Worm (Caenorhabditis elegans) whole organism, late embryonic: Measurements from ENCODE around the gene scl-19.

Experiments used
- C38D4.7 ChIP-seq: fragments of 200-800 bp; sonication (Bioruptor generic); optimal IDR thresholded peaks from 2 replicates; lab custom pipeline; 2018; ENCODE audit warnings: mild to moderate bottlenecking, missing genetic modification characterization, moderate library complexity, missing compliant biosample characterization
- K02D7.2 ChIP-seq: sonication (generic microtip); optimal IDR thresholded peaks from 2 replicates; lab custom pipeline; 2017; ENCODE audit warnings: mild to moderate bottlenecking, missing genetic modification characterization, missing compliant biosample characterization
- K09A11.1 ChIP-seq: sonication (generic microtip); optimal IDR thresholded peaks from 2 replicates; lab custom pipeline; 2017; ENCODE audit warnings: antibody characterized with exemption, mild to moderate bottlenecking, missing genetic modification characterization, missing compliant biosample characterization; ENCODE audit not compliant: insufficient read depth
- Y22D7AL.16 ChIP-seq: sonication (generic microtip); optimal IDR thresholded peaks from 2 replicates; lab custom pipeline; 2016; ENCODE audit warnings: missing genetic modification characterization, missing compliant biosample characterization
- ahr-1 ChIP-seq: sonication (generic microtip); optimal IDR thresholded peaks from 2 replicates; lab custom pipeline; 2016; ENCODE audit warnings: missing genetic modification characterization, missing compliant biosample characterization
- ceh-14 ChIP-seq: sonication (generic microtip); optimal IDR thresholded peaks from 2 replicates; lab custom pipeline; 2016; ENCODE audit warnings: missing genotype, missing genetic modification characterization, missing compliant biosample characterization
- ceh-19 ChIP-seq: fragments of 200-800 bp; sonication (Bioruptor generic); optimal IDR thresholded peaks from 2 replicates; lab custom pipeline; 2018; ENCODE audit warnings: mild to moderate bottlenecking, missing genetic modification characterization, missing compliant biosample characterization
- ceh-2 ChIP-seq: sonication (generic microtip); optimal IDR thresholded peaks from 2 replicates; lab custom pipeline; 2016; ENCODE audit warnings: missing genotype, missing genetic modification characterization, missing compliant biosample characterization
- ceh-22 ChIP-seq: sonication (generic microtip); optimal IDR thresholded peaks from 2 replicates; lab custom pipeline; 2017; ENCODE audit warnings: missing biosample characterization, missing genetic modification characterization
- ceh-30 ChIP-seq: fragments of 150-350 bp; optimal IDR thresholded peaks from 2 replicates; lab custom pipeline; 2014; ENCODE audit warnings: missing biosample characterization, missing genetic modification characterization
- ceh-31 ChIP-seq: sonication (generic microtip); optimal IDR thresholded peaks from 2 replicates; lab custom pipeline; 2016; ENCODE audit warnings: missing genetic modification characterization, missing compliant biosample characterization
- ceh-45 ChIP-seq: fragments of 200-800 bp; sonication (Bioruptor generic); IDR thresholded peaks from 2 replicates; pipeline ENCODE4 v1.3.6; 2022; ENCODE audit warnings: missing genetic modification reagents, missing genetic modification characterization, missing compliant biosample characterization
- ceh-48 ChIP-seq: sonication (generic microtip); optimal IDR thresholded peaks from 2 replicates; lab custom pipeline; 2016; ENCODE audit warnings: missing genetic modification characterization, inconsistent platforms, missing compliant biosample characterization
- ceh-9 ChIP-seq: sonication (generic microtip); optimal IDR thresholded peaks from 2 replicates; lab custom pipeline; 2016; ENCODE audit warnings: mild to moderate bottlenecking, missing genetic modification characterization, inconsistent platforms, missing compliant biosample characterization
- che-1 ChIP-seq: sonication (generic microtip); optimal IDR thresholded peaks from 2 replicates; lab custom pipeline; 2016; ENCODE audit warnings: mild to moderate bottlenecking, missing genetic modification characterization, missing compliant biosample characterization
- dmd-4 ChIP-seq: sonication (generic microtip); optimal IDR thresholded peaks from 2 replicates; lab custom pipeline; 2016; ENCODE audit warnings: borderline replicate concordance, missing genetic modification characterization, missing compliant biosample characterization
- elt-2 ChIP-seq: sonication (generic microtip); optimal IDR thresholded peaks from 2 replicates; lab custom pipeline; 2016; ENCODE audit warnings: missing genetic modification reagents, missing genetic modification characterization, missing compliant biosample characterization
- elt-4 ChIP-seq: sonication (generic microtip); optimal IDR thresholded peaks from 2 replicates; lab custom pipeline; 2016; ENCODE audit warnings: missing genetic modification characterization, missing compliant biosample characterization
- fax-1 ChIP-seq: sonication (generic microtip); optimal IDR thresholded peaks from 2 replicates; lab custom pipeline; 2016; ENCODE audit warnings: missing genotype, missing genetic modification characterization, missing compliant biosample characterization
- fkh-10 ChIP-seq: fragments of 150-350 bp; optimal IDR thresholded peaks from 2 replicates; lab custom pipeline; 2014; ENCODE audit warnings: missing biosample characterization, missing genetic modification reagents, missing genetic modification characterization
- gmeb-2 ChIP-seq: sonication (generic microtip); optimal IDR thresholded peaks from 2 replicates; lab custom pipeline; 2016; ENCODE audit warnings: missing genetic modification characterization, inconsistent platforms, missing compliant biosample characterization
- hlh-13 ChIP-seq: fragments of 200-800 bp; sonication (Bioruptor generic); optimal IDR thresholded peaks from 2 replicates; lab custom pipeline; 2018; ENCODE audit warnings: mild to moderate bottlenecking, missing genetic modification characterization, missing compliant biosample characterization
- hlh-15 ChIP-seq: sonication (generic microtip); optimal IDR thresholded peaks from 2 replicates; lab custom pipeline; 2016; ENCODE audit warnings: missing genetic modification characterization, missing compliant biosample characterization
- hlh-30 ChIP-seq: sonication (generic microtip); optimal IDR thresholded peaks from 2 replicates; lab custom pipeline; 2017; ENCODE audit warnings: antibody characterized with exemption, missing genetic modification characterization, missing compliant biosample characterization; ENCODE audit not compliant: insufficient read depth
- madf-2 ChIP-seq: sonication (generic microtip); optimal IDR thresholded peaks from 2 replicates; lab custom pipeline; 2017; ENCODE audit warnings: missing genetic modification characterization, missing compliant biosample characterization
- nfya-1 ChIP-seq: sonication (generic microtip); optimal IDR thresholded peaks from 2 replicates; lab custom pipeline; 2017; ENCODE audit warnings: missing genetic modification characterization, mild to moderate bottlenecking, missing compliant biosample characterization, antibody characterized with exemption, moderate library complexity
- nhr-232 ChIP-seq: sonication (generic microtip); optimal IDR thresholded peaks from 2 replicates; lab custom pipeline; 2016; ENCODE audit warnings: missing genetic modification characterization, missing compliant biosample characterization
- odd-2 ChIP-seq: sonication (generic microtip); optimal IDR thresholded peaks from 2 replicates; lab custom pipeline; 2017; ENCODE audit warnings: antibody characterized with exemption, mild to moderate bottlenecking, missing genetic modification characterization, missing compliant biosample characterization
- pat-9 ChIP-seq: fragments of 200-800 bp; sonication (Bioruptor generic); optimal IDR thresholded peaks from 2 replicates; lab custom pipeline; 2018; ENCODE audit warnings: mild to moderate bottlenecking, missing genetic modification characterization, moderate library complexity, missing compliant biosample characterization
- pqm-1 ChIP-seq: sonication (generic microtip); optimal IDR thresholded peaks from 2 replicates; lab custom pipeline; 2016; ENCODE audit warnings: missing genetic modification characterization, missing compliant biosample characterization
- pros-1 ChIP-seq: fragments of 150-350 bp; optimal IDR thresholded peaks from 2 replicates; lab custom pipeline; 2014; ENCODE audit warnings: missing biosample characterization, missing genetic modification reagents, missing genetic modification characterization
- sdc-2 ChIP-seq: sonication (generic microtip); optimal IDR thresholded peaks from 2 replicates; lab custom pipeline; 2016; ENCODE audit warnings: missing genotype, missing genetic modification characterization, missing compliant biosample characterization
- sox-2 ChIP-seq: fragments of 200-800 bp; sonication (Bioruptor generic); IDR thresholded peaks from 2 replicates; pipeline ENCODE4 v1.3.6; 2022; ENCODE audit warnings: missing genetic modification reagents, missing genetic modification characterization, missing compliant biosample characterization
- syd-9 ChIP-seq: sonication (generic microtip); optimal IDR thresholded peaks from 2 replicates; lab custom pipeline; 2016; ENCODE audit warnings: mild to moderate bottlenecking, missing genetic modification characterization, moderate library complexity, missing compliant biosample characterization
- tbx-2 ChIP-seq: sonication (generic microtip); optimal IDR thresholded peaks from 2 replicates; lab custom pipeline; 2016; ENCODE audit warnings: missing genetic modification characterization, missing compliant biosample characterization
- tbx-7 ChIP-seq: sonication (generic microtip); optimal IDR thresholded peaks from 2 replicates; lab custom pipeline; 2016; ENCODE audit warnings: missing genotype, missing genetic modification characterization, missing compliant biosample characterization
- ttx-3 ChIP-seq: sonication (generic microtip); optimal IDR thresholded peaks from 2 replicates; lab custom pipeline; 2016; ENCODE audit warnings: missing genetic modification reagents, missing genetic modification characterization, missing compliant biosample characterization
- unc-3 ChIP-seq, 2 experiments: fragments of 200-800 bp in 1 of 2; sonication (Bioruptor generic) in 1 of 2; sonication (generic microtip) in 1 of 2; conservative IDR thresholded peaks in 1 of 2; optimal IDR thresholded peaks in 1 of 2; 2 replicates each; pipeline versions ENCODE4 v1.3.6 to Lab custom; 2016 to 2022; ENCODE audit warnings: missing compliant biosample characterization in 2 of 2, missing genetic modification characterization in 2 of 2, missing genetic modification reagents in 1 of 2
- unc-55 ChIP-seq: sonication (generic microtip); optimal IDR thresholded peaks from 2 replicates; lab custom pipeline; 2017; ENCODE audit warnings: missing biosample characterization, missing genetic modification reagents, missing genetic modification characterization
- ztf-16 ChIP-seq: sonication (generic microtip); optimal IDR thresholded peaks from 2 replicates; lab custom pipeline; 2017; ENCODE audit warnings: missing genetic modification characterization, missing compliant biosample characterization

scl-19 gene

ce11 chrV:18731579-18732041 lies at the start of gene scl-19, which contains the start of gene asp-18:
TSS of gene scl-19 (plus strand) at chrV:18731991.
TSS of gene asp-18 (minus strand) at chrV:18731679.
- TF ChIP-seq unc-55 (GFP tag; lab: Kevin White, UChicago) = no peak
- TF ChIP-seq K09A11.1 (tag; lab: Kevin White, UChicago) = no peak
- TF ChIP-seq ttx-3 (tag; lab: Kevin White, UChicago) = no peak
- no peak for TF ChIP-seq nfya-1 (tag; lab: Kevin White, UChicago)
- TF ChIP-seq sdc-2 = no peak
- TF ChIP-seq ceh-9 (tag; lab: Kevin White, UChicago) = no peak
- TF ChIP-seq ceh-45 (GFP tag; lab: Robert Waterston, UW) = no peak
- no peak for TF ChIP-seq syd-9 (tag; lab: Kevin White, UChicago)
- TF ChIP-seq odd-2 = no peak
- TF ChIP-seq Y22D7AL.16 (tag; lab: Kevin White, UChicago) = no peak
- no peak for TF ChIP-seq pros-1 (tag; lab: Kevin White, UChicago)
- TF ChIP-seq hlh-13 = no peak
- TF ChIP-seq unc-3 (GFP tag; conservative IDR thresholded peaks at IDR 0.05; lab: Robert Waterston, UW) = no peak
- no peak for TF ChIP-seq unc-3 (tag; optimal IDR thresholded peaks at IDR 0.05; lab: Kevin White, UChicago)
- no peak for TF ChIP-seq tbx-7 (tag; lab: Kevin White, UChicago)
- no peak for TF ChIP-seq elt-4 (tag; lab: Kevin White, UChicago)
- no peak for TF ChIP-seq pqm-1 (tag; lab: Kevin White, UChicago)
- TF ChIP-seq K02D7.2 (tag; lab: Kevin White, UChicago) = no peak
- TF ChIP-seq, all 69 proteins: peak for 0

ce11 chrV:18684455-18684987 lies 47.3 kb upstream of the scl-19 start, which contains the start of gene Y69H2.17:
TSS of gene Y69H2.17 (plus strand) at chrV:18684937.
- no peak for TF ChIP-seq sox-2 (GFP tag; lab: Robert Waterston, UW)

- TF ChIP-seq ceh-2 (tag; lab: Kevin White, UChicago) (no peak), ahr-1 (tag; lab: Kevin White, UChicago) (no peak), ceh-19 (no peak)
These were observed 44.4 kb upstream of the scl-19 start for ce11 chrV:18687361-18687760.

DNA sequence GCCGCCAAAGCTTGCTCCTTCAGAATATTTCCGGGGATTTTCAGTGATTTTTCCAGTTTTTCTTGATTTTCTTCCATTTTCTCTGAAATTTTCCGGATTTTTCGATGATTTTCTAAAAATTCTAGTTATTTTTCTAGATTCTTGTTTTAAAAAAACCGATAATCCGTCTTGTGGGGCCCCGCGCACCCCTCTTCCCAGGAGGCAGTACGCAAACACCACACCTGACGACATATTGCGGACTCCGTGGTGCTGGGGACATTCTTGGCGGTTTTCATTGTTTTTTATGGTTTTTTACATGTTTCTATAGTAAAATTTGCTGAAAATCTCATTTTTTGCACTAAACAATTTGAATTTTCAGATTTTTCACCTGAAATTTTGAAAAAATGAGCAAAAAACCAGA lies 42.1 kb upstream of the scl-19 start, which contains the start of the genes ubc-19 and Y69H2.7:
Gene ubc-19, minus strand, starts transcription at position 82 of the 400 bp plus-strand sequence.
Gene Y69H2.7, plus strand, starts transcription at position 309 of the 400 bp plus-strand sequence.
- TF ChIP-seq C38D4.7 = no peak
- peak; percentile 8 for TF ChIP-seq ceh-30 (tag; lab: Kevin White, UChicago)
- TF ChIP-seq hlh-30 = no peak
- no peak for TF ChIP-seq ceh-31 (tag; lab: Kevin White, UChicago)
- TF ChIP-seq fax-1 (tag; lab: Kevin White, UChicago) = no peak
- TF ChIP-seq hlh-15 (tag; lab: Kevin White, UChicago) = no peak
- TF ChIP-seq ztf-16 (tag; lab: Kevin White, UChicago) = no peak
- no peak for TF ChIP-seq hlh-13
- no peak for TF ChIP-seq elt-4 (tag; lab: Kevin White, UChicago)
- TF ChIP-seq dmd-4 (tag; lab: Kevin White, UChicago) = no peak
- TF ChIP-seq nfya-1 (tag; lab: Kevin White, UChicago) = peak; percentile 25
- peak; percentile 23 for TF ChIP-seq ceh-48
- TF ChIP-seq che-1 = no peak
- no peak for TF ChIP-seq tbx-2 (tag; lab: Kevin White, UChicago)
- TF ChIP-seq, all 69 proteins: peak for 3

DNA sequence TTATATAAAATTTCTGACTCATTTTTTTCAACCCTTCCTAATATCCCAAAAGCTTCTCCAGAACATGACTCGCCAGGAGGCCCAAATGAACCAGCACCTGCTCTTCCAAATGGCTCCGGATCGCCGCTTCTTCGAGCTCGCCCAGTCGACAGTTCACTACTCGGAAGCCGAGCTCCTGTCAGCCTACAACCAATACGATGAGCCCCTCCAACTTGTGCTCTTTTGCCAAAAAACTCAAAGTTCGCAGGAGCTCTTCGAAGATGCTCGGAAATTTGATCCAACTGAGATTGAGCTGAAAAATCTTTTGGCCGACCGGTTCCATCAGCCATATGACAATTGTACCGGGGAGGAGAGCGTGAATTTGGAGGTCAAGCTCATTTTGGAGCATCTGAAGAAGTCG lies 36.3 kb upstream of the scl-19 start:
- TF ChIP-seq elt-4 (tag; lab: Kevin White, UChicago) (no peak), ceh-31 (tag; lab: Kevin White, UChicago) (no peak), hlh-30 (no peak), syd-9 (tag; lab: Kevin White, UChicago) (no peak), nhr-232 (tag; lab: Kevin White, UChicago) (no peak), pat-9 (tag; lab: Kevin White, UChicago) (no peak), pqm-1 (tag; lab: Kevin White, UChicago) (no peak), ceh-14 (tag; lab: Kevin White, UChicago) (no peak), ceh-45 (GFP tag; lab: Robert Waterston, UW) (no peak), Y22D7AL.16 (tag; lab: Kevin White, UChicago) (no peak), ceh-22 (tag; lab: Kevin White, UChicago) (no peak), sdc-2 (no peak), fkh-10 (no peak), elt-2 (tag; lab: Kevin White, UChicago) (no peak), hlh-15 (tag; lab: Kevin White, UChicago) (no peak), gmeb-2 (tag; lab: Kevin White, UChicago) (no peak), madf-2 (tag; lab: Kevin White, UChicago) (no peak)
